Fruit fly (Drosophila melanogaster) whole organism, embryonic: ENCODE results near the gene Drgx.
A peak's percentile ranks its signal among the peaks of the same experiment; 100 is the strongest.

Experiments used
- Atf6 ChIP-seq: fragments of 200-800 bp; sonication (Bioruptor generic); IDR thresholded peaks from 2 replicates; pipeline ENCODE4 v1.3.6; 2022; ENCODE audit warnings: missing biosample characterization, missing genetic modification characterization
- B-H2 ChIP-seq: fragments of 200-800 bp; sonication (Bioruptor generic); optimal IDR thresholded peaks from 2 replicates; lab custom pipeline; 2018; ENCODE audit warnings: missing biosample characterization, mild to moderate bottlenecking, missing genetic modification characterization
- Bteb2 ChIP-seq: fragments of 200-800 bp; sonication (Bioruptor generic); optimal IDR thresholded peaks from 2 replicates; lab custom pipeline; 2016; ENCODE audit warnings: missing biosample characterization, missing genetic modification characterization
- CG10267 ChIP-seq: fragments of 200-800 bp; sonication (Bioruptor generic); optimal IDR thresholded peaks from 2 replicates; lab custom pipeline; 2018; ENCODE audit warnings: missing biosample characterization, mild to moderate bottlenecking, missing genetic modification characterization, moderate library complexity
- CG11504 ChIP-seq: fragments of 200-800 bp; sonication (Bioruptor generic); optimal IDR thresholded peaks from 3 replicates; lab custom pipeline; 2019; ENCODE audit warnings: missing biosample characterization, mild to moderate bottlenecking, missing genetic modification characterization, moderate library complexity
- CG11696 ChIP-seq: fragments of 200-800 bp; sonication (Bioruptor generic); IDR thresholded peaks from 2 replicates; pipeline ENCODE4 v1.3.6; 2022; ENCODE audit warnings: missing biosample characterization, missing genetic modification characterization
- CG12659 ChIP-seq: fragments of 200-800 bp; sonication (Bioruptor generic); optimal IDR thresholded peaks from 3 replicates; lab custom pipeline; 2017; ENCODE audit warnings: mild to moderate bottlenecking, missing biosample characterization, missing genetic modification reagents, missing genetic modification characterization
- CG13775 ChIP-seq: fragments of 200-800 bp; sonication (Bioruptor generic); optimal IDR thresholded peaks from 3 replicates; lab custom pipeline; 2017; ENCODE audit warnings: missing biosample characterization, mild to moderate bottlenecking, missing genetic modification characterization
- CG13894 ChIP-seq: fragments of 200-800 bp; sonication (Bioruptor generic); optimal IDR thresholded peaks from 3 replicates; lab custom pipeline; 2018; ENCODE audit warnings: missing biosample characterization, mild to moderate bottlenecking, missing genetic modification characterization, moderate library complexity
- CG1647 ChIP-seq: fragments of 200-800 bp; sonication (Bioruptor generic); optimal IDR thresholded peaks from 3 replicates; lab custom pipeline; 2016; ENCODE audit warnings: missing biosample characterization, missing genetic modification characterization
- CG16779 ChIP-seq: fragments of 200-800 bp; sonication (Bioruptor generic); IDR thresholded peaks from 2 replicates; pipeline ENCODE4 v1.3.6; 2022; ENCODE audit warnings: missing biosample characterization, missing genetic modification characterization
- CG18476 ChIP-seq: fragments of 200-800 bp; sonication (Bioruptor generic); optimal IDR thresholded peaks from 2 replicates; lab custom pipeline; 2016; ENCODE audit warnings: missing biosample characterization, mild to moderate bottlenecking, missing genetic modification characterization
- CG18599 ChIP-seq: fragments of 200-800 bp; sonication (Bioruptor generic); optimal IDR thresholded peaks from 3 replicates; lab custom pipeline; 2017; ENCODE audit warnings: missing biosample characterization, missing genetic modification characterization, mild to moderate bottlenecking, moderate library complexity, missing genetic modification reagents
- CG18764 ChIP-seq: fragments of 200-800 bp; sonication (Bioruptor generic); optimal IDR thresholded peaks from 3 replicates; lab custom pipeline; 2016; ENCODE audit warnings: missing biosample characterization, missing genetic modification characterization
- CG2712 ChIP-seq: fragments of 200-800 bp; optimal IDR thresholded peaks from 3 replicates; lab custom pipeline; 2019; ENCODE audit warnings: missing biosample characterization, mild to moderate bottlenecking, missing genetic modification characterization, moderate library complexity
- CG32532 ChIP-seq: fragments of 200-800 bp; sonication (Bioruptor generic); IDR thresholded peaks from 2 replicates; pipeline ENCODE4 v1.3.6; 2022; ENCODE audit warnings: missing biosample characterization, missing genetic modification characterization
- CG33557 ChIP-seq: fragments of 200-800 bp; sonication (Bioruptor generic); optimal IDR thresholded peaks from 2 replicates; lab custom pipeline; 2019; ENCODE audit warnings: missing biosample characterization, mild to moderate bottlenecking, missing genetic modification characterization, moderate library complexity
- CG4360 ChIP-seq: fragments of 200-800 bp; sonication (Bioruptor generic); IDR thresholded peaks from 2 replicates; pipeline ENCODE4 v1.3.6; 2022; ENCODE audit warnings: missing biosample characterization, missing genetic modification characterization
- CG5180 ChIP-seq: fragments of 200-800 bp; sonication (Bioruptor generic); optimal IDR thresholded peaks from 3 replicates; lab custom pipeline; 2017; ENCODE audit warnings: missing biosample characterization, missing genetic modification characterization, mild to moderate bottlenecking, moderate library complexity, missing genetic modification reagents
- CG6813 ChIP-seq: fragments of 200-800 bp; sonication (Bioruptor generic); optimal IDR thresholded peaks from 2 replicates; lab custom pipeline; 2017; ENCODE audit warnings: missing biosample characterization, missing genetic modification characterization, mild to moderate bottlenecking, moderate library complexity, missing genetic modification reagents
- CG6854 ChIP-seq: fragments of 200-800 bp; sonication (Bioruptor generic); optimal IDR thresholded peaks from 3 replicates; lab custom pipeline; 2017; ENCODE audit warnings: missing biosample characterization, mild to moderate bottlenecking, missing genetic modification characterization
- CG7372 ChIP-seq: fragments of 200-800 bp; sonication (Bioruptor generic); IDR thresholded peaks from 2 replicates; pipeline ENCODE4 v1.3.6; 2022; ENCODE audit warnings: missing biosample characterization, missing genetic modification characterization
- CG9437 ChIP-seq: fragments of 200-800 bp; sonication (Bioruptor generic); optimal IDR thresholded peaks from 2 replicates; lab custom pipeline; 2018; ENCODE audit warnings: missing biosample characterization, mild to moderate bottlenecking, missing genetic modification characterization
- CG9797 ChIP-seq: fragments of 200-800 bp; sonication (Bioruptor generic); optimal IDR thresholded peaks from 3 replicates; lab custom pipeline; 2018; ENCODE audit warnings: missing biosample characterization, mild to moderate bottlenecking, missing genetic modification characterization
- CrebB ChIP-seq: fragments of 200-800 bp; sonication (Bioruptor generic); optimal IDR thresholded peaks from 3 replicates; lab custom pipeline; 2018; ENCODE audit warnings: missing biosample characterization, mild to moderate bottlenecking, missing genetic modification characterization
- Fer1 ChIP-seq: fragments of 200-800 bp; sonication (Bioruptor generic); optimal IDR thresholded peaks from 2 replicates; lab custom pipeline; 2017; ENCODE audit warnings: missing biosample characterization, mild to moderate bottlenecking, missing genetic modification characterization
- HLH54F ChIP-seq: fragments of 200-800 bp; sonication (Bioruptor generic); optimal IDR thresholded peaks from 3 replicates; lab custom pipeline; 2016; ENCODE audit warnings: missing biosample characterization, missing genetic modification characterization
- Lpt ChIP-seq: fragments of >200 bp; optimal IDR thresholded peaks from 2 replicates; lab custom pipeline; 2018; ENCODE audit warnings: missing biosample characterization, missing genetic modification characterization
- MBD-R2 ChIP-seq: fragments of 200-800 bp; sonication (Bioruptor generic); IDR thresholded peaks from 2 replicates; pipeline ENCODE4 v1.3.6; 2022; ENCODE audit warnings: missing biosample characterization, missing genetic modification characterization
- MESR4 ChIP-seq: fragments of 200-800 bp; sonication (Bioruptor generic); optimal IDR thresholded peaks from 2 replicates; lab custom pipeline; 2018; ENCODE audit warnings: missing biosample characterization, mild to moderate bottlenecking, missing genetic modification characterization, moderate library complexity
- Nf-YB ChIP-seq: fragments of 200-800 bp; sonication (Bioruptor generic); optimal IDR thresholded peaks from 3 replicates; lab custom pipeline; 2019; ENCODE audit warnings: missing biosample characterization, mild to moderate bottlenecking, missing genetic modification characterization, moderate library complexity
- Stat92E ChIP-seq, 3 experiments: fragments of >200 bp in 2 of 3; fragments of 200-800 bp in 1 of 3; sonication (Bioruptor generic) in 1 of 3; optimal IDR thresholded peaks; 2 replicates each; lab custom pipeline; 2017 to 2019; ENCODE audit warnings: missing biosample characterization in 3 of 3, missing genetic modification characterization in 3 of 3, mild to moderate bottlenecking in 1 of 3, moderate library complexity in 1 of 3
- YL-1 ChIP-seq: fragments of 200-800 bp; sonication (Bioruptor generic); optimal IDR thresholded peaks from 3 replicates; lab custom pipeline; 2017; ENCODE audit warnings: missing biosample characterization, mild to moderate bottlenecking, missing genetic modification characterization
- ab ChIP-seq: fragments of 200-800 bp; sonication (Bioruptor generic); optimal IDR thresholded peaks from 2 replicates; lab custom pipeline; 2016; ENCODE audit warnings: missing biosample characterization, missing genetic modification characterization
- al ChIP-seq: fragments of 200-800 bp; sonication (Bioruptor generic); IDR thresholded peaks from 2 replicates; pipeline ENCODE4 v1.3.6; 2022; ENCODE audit warnings: missing biosample characterization, missing genetic modification characterization
- ap ChIP-seq: fragments of 200-800 bp; sonication (Bioruptor generic); IDR thresholded peaks from 2 replicates; pipeline ENCODE4 v1.3.6; 2022; ENCODE audit warnings: missing biosample characterization, missing genetic modification characterization
- br ChIP-seq: fragments of >200 bp; optimal IDR thresholded peaks from 2 replicates; lab custom pipeline; 2017
- cad ChIP-seq: fragments of >200 bp; optimal IDR thresholded peaks from 2 replicates; lab custom pipeline; 2017; ENCODE audit warnings: missing biosample characterization, missing genetic modification characterization
- chm ChIP-seq: fragments of 200-800 bp; sonication (Bioruptor generic); IDR thresholded peaks from 2 replicates; pipeline ENCODE4 v1.3.6; 2022; ENCODE audit warnings: missing biosample characterization, missing genetic modification characterization
- ci ChIP-seq: fragments of 200-800 bp; sonication (Bioruptor generic); IDR thresholded peaks from 3 replicates; pipeline ENCODE4 v1.3.6; 2022; ENCODE audit warnings: missing biosample characterization, missing genetic modification characterization
- crp ChIP-seq, 2 experiments: fragments of 200-800 bp; sonication (Bioruptor generic); optimal IDR thresholded peaks; 2 replicates in 1 of 2; 3 replicates in 1 of 2; lab custom pipeline; 2017; ENCODE audit warnings: missing biosample characterization in 2 of 2, missing genetic modification characterization in 2 of 2, mild to moderate bottlenecking in 1 of 2, moderate library complexity in 1 of 2
- fu2 ChIP-seq: fragments of 200-800 bp; sonication (Bioruptor generic); optimal IDR thresholded peaks from 2 replicates; lab custom pipeline; 2016; ENCODE audit warnings: missing biosample characterization, missing genetic modification characterization
- grau ChIP-seq: fragments of 200-800 bp; optimal IDR thresholded peaks from 3 replicates; lab custom pipeline; 2019; ENCODE audit warnings: missing biosample characterization, mild to moderate bottlenecking, missing genetic modification characterization, moderate library complexity
- jing ChIP-seq: fragments of 200-800 bp; sonication (Bioruptor generic); optimal IDR thresholded peaks from 2 replicates; lab custom pipeline; 2018; ENCODE audit warnings: missing biosample characterization, mild to moderate bottlenecking, missing genetic modification characterization
- nerfin-1 ChIP-seq: fragments of 200-800 bp; sonication (Bioruptor generic); optimal IDR thresholded peaks from 3 replicates; lab custom pipeline; 2019; ENCODE audit warnings: missing biosample characterization, mild to moderate bottlenecking, missing genetic modification characterization, moderate library complexity
- rib ChIP-seq: fragments of 200-800 bp; sonication (Bioruptor generic); IDR thresholded peaks from 2 replicates; pipeline ENCODE4 v1.3.6; 2022; ENCODE audit warnings: missing biosample characterization, missing genetic modification characterization
- scrt ChIP-seq: fragments of 200-800 bp; sonication (Bioruptor generic); optimal IDR thresholded peaks from 2 replicates; lab custom pipeline; 2018; ENCODE audit warnings: missing biosample characterization, mild to moderate bottlenecking, missing genetic modification characterization, moderate library complexity
- slbo ChIP-seq: fragments of 200-800 bp; sonication (Bioruptor generic); IDR thresholded peaks from 2 replicates; pipeline ENCODE4 v1.3.6; 2022; ENCODE audit warnings: missing biosample characterization, missing genetic modification characterization
- unc-4 ChIP-seq: fragments of 200-800 bp; sonication (Bioruptor generic); IDR thresholded peaks from 2 replicates; pipeline ENCODE4 v1.3.6; 2022; ENCODE audit warnings: missing biosample characterization, missing genetic modification characterization; ENCODE audit not compliant: partially characterized antibody

The Drgx gene

dm6 chr2L:3657349-3658142 is 5.0 kb upstream of the Drgx start (continued):
- TF ChIP-seq CG11696 (GFP tag; lab: Robert Waterston, UW) (no peak), Atf6 (GFP tag; lab: Robert Waterston, UW) (no peak), CG9797 (GFP tag; lab: Kevin White, UChicago) (no peak), nerfin-1 (peak; percentile 100), jing (GFP tag; lab: Kevin White, UChicago) (no peak), CG6854 (GFP tag; lab: Kevin White, UChicago) (no peak), cad (GFP tag; lab: Kevin White, UChicago) (no peak), unc-4 (peak; percentile 43; the same call in 1 of the 2 replicates), Stat92E (GFP tag; optimal IDR thresholded peaks at IDR 0.05; lab: Kevin White, UChicago) (peak in 1 of 3 experiments; percentile 50), Fer1 (GFP tag; lab: Kevin White, UChicago) (peak; percentile 71), Lpt (no peak), CG32532 (GFP tag; lab: Robert Waterston, UW) (peak; percentile 83), scrt (no peak), CG2712 (tag; lab: Kevin White, UChicago) (peak; percentile 71), CG10267 (tag; lab: Kevin White, UChicago) (peak; percentile 62), Bteb2 (peak; percentile 33), CrebB (no peak), CG33557 (GFP tag; lab: Kevin White, UChicago) (no peak), fu2 (GFP tag; lab: Kevin White, UChicago) (no peak), CG6813 (no peak), rib (no peak), HLH54F (GFP tag; lab: Kevin White, UChicago) (peak; percentile 29), CG11504 (tag; lab: Kevin White, UChicago) (peak; percentile 47), YL-1 (no peak), CG1647 (peak; percentile 66), CG13775 (GFP tag; lab: Kevin White, UChicago) (no peak), CG12659 (GFP tag; lab: Kevin White, UChicago) (peak; percentile 32), CG7372 (GFP tag; lab: Robert Waterston, UW) (no peak), CG16779 (no peak), CG9437 (GFP tag; lab: Kevin White, UChicago) (no peak), grau (peak; percentile 49), br (lab: Kevin White, UChicago) (no peak), ab (GFP tag; lab: Kevin White, UChicago) (no peak), crp (GFP tag; optimal IDR thresholded peaks at IDR 0.05; lab: Kevin White, UChicago) (no peak), CG5180 (no peak), B-H2 (peak; percentile 75), CG18599 (GFP tag; lab: Kevin White, UChicago) (peak; percentile 48), CG13894 (peak; percentile 83), CG4360 (GFP tag; lab: Robert Waterston, UW) (no peak), chm (no peak), CG18476 (GFP tag; lab: Kevin White, UChicago) (no peak), MESR4 (GFP tag; lab: Kevin White, UChicago) (no peak), ci (peak; percentile 84; the same call in 2 of the 3 replicates), Nf-YB (GFP tag; lab: Kevin White, UChicago) (peak; percentile 86), slbo (GFP tag; lab: Robert Waterston, UW) (peak; percentile 52; the same call in 1 of the 2 replicates), al (GFP tag; lab: Robert Waterston, UW) (0 out of 2 replicates have a peak, but pooled peaks have one; percentile 3), CG18764 (GFP tag; lab: Kevin White, UChicago) (peak; percentile 36), ap (GFP tag; lab: Robert Waterston, UW) (no peak), MBD-R2 (GFP tag; lab: Robert Waterston, UW) (no peak)
